Fruit fly (Drosophila melanogaster) ovary, adult (tissue): ENCODE measurements around the gene Cln7.

ENCODE experiments used
- CG17801 ChIP-seq: fragments of 200-800 bp; optimal IDR thresholded peaks from 2 replicates; lab custom pipeline; 2019; ENCODE audit warnings: missing biosample characterization, mild to moderate bottlenecking, missing genetic modification characterization, moderate library complexity; ENCODE audit not compliant: partially characterized antibody

The Cln7 gene

DNA sequence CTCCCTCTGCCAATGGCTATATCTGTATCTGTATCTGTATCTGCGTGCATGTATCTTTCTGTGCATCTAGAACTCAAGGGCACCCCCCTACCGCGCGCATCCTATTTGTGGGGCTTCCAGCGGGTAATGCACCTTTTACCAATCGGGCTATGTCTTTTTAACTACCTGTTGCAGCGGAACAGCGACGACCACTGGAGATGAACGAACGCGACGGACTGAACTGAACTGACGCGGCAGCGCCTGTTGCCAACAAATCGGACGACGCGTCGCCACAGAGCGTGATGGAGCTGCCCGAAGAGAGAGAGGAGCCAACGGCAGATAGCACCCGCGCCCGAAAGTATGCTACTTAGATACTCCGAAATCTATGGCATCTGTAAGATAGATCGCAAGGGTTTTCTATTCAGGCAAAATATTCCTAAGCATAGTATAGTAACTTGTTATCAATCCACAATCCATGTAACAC, at the start of gene Cln7:
TSS of gene Cln7 (minus strand) at position 219 of the 463 bp plus-strand sequence.
- TF ChIP-seq CG17801 (GFP tag; lab: Kevin White, UChicago): peak; percentile 90

DNA sequence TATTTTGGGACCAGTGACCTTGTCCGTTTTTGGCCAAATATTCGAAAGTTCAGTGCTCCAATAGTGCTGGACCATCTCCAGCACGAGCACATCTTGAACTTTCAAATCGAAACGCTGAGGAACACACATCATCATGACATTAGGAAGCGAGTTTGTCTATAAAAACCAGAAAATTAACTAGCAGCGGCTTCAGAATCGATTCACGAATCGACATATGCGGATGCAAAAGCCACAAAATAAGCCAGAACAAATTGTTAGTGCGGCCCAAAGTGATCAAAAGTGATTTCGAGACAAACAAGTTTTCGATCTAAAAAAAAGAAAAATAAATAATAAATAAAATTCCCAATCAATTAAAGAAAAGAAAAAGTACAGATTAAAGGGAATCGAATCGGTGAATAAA, 45.5 kb upstream of the Cln7 start, which contains the start of gene CG8563:
TSS of gene CG8563 (plus strand) at position 301 of the 400 bp plus-strand sequence.
- TF ChIP-seq CG17801 (GFP tag; lab: Kevin White, UChicago): no peak

DNA sequence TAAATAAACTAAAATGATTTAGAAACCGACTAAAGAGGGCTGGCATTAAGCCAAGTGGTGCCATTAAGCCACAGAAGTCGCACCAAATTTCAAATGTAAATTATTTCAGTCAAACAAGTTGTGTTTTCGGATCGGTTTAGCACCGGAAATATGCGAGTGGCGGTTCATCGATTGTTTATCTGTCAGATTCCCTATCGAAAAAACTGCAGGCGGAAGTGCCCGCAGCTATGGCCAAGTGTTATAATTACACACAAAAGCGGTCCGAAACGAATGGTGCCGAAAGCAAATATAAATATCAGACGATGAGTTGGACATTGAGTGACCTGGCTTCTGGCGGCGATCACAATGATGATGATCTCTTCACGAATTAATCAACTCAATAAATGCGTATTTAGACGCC, 45.0 kb upstream of the Cln7 start:
- TF ChIP-seq CG17801 (GFP tag; lab: Kevin White, UChicago): no peak

- no peak for TF ChIP-seq CG17801 (GFP tag; lab: Kevin White, UChicago)
Observed at dm6 chr3L:7387814-7388213, 42.8 kb upstream of the Cln7 start, which contains the start of gene CG8564. Gene CG8564, minus strand, starts transcription at chr3L:7387914.

- TF ChIP-seq CG17801 (GFP tag; lab: Kevin White, UChicago): peak; percentile 26
Observed at dm6 chr3L:7381359-7381976, 36.5 kb upstream of the Cln7 start, which contains the start of the genes SMSr and smid. Gene SMSr, minus strand, starts transcription at chr3L:7381474. Gene smid, plus strand, starts transcription at chr3L:7381614.

DNA sequence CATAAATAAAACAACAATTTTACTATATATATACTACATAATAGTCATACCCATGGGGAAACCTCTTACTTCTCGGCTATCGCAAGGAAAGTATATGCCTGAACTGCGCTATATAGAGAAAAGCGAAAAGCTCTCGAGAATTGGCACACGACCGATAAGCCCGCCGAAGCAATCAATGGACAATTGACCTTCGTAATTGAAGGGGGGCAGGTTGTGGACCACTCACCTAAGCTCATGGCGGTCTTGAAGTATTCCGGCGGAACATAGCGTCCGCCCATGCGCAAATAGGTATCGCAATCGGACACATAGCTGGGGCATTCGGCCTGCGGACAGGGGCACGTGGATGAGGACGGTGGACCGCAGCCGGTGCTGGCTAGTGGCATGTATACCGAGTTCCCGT, 35.4 kb upstream of the Cln7 start:
- TF ChIP-seq CG17801 (GFP tag; lab: Kevin White, UChicago): no peak

DNA sequence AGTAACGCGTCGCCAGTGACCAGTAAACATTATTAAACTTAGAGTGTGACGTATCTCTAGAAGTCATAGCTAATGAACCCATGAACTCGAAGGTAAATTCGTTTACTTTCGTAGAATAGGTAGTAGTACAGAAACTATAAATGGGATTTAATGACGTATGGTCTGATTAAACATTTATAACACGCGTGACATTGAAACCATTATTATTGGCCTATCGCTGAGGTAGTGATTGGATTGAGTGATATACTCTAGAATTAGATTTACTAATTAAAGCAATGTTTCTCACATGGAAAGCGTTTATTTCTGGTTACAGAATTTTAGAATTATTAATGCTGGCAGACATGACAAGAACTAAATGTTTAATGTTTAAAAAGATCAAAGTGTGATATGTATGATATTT, 31.8 kb upstream of the Cln7 start:
- no peak for TF ChIP-seq CG17801 (GFP tag; lab: Kevin White, UChicago)

dm6 chr3L:7376151-7376550, 31.2 kb upstream of the Cln7 start:
- TF ChIP-seq CG17801 (GFP tag; lab: Kevin White, UChicago): no peak

DNA sequence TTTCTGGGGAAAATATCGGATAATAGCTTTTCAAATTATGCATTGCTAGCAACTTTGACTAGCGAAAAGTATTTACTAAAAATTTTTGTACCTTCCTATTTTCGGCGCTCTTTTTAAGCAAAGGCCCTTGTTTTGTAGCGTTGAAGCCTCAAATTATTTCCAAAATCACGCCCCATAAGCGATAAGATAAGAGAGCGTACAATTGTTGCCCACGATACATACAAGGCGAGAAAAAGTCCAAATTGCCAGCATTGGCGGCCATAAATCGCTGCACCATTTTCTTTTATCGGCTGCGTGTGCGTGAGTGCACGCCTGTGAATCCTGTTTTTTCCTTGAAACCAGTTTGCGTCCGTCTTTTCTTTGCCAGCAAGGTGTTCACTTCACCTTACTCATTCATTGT, 26.3 kb upstream of the Cln7 start:
- no peak for TF ChIP-seq CG17801 (GFP tag; lab: Kevin White, UChicago)

- no peak for TF ChIP-seq CG17801 (GFP tag; lab: Kevin White, UChicago)
Observed at dm6 chr3L:7370231-7370882, 25.4 kb upstream of the Cln7 start.

- no peak for TF ChIP-seq CG17801 (GFP tag; lab: Kevin White, UChicago)
Observed at dm6 chr3L:7369543-7369942, 24.6 kb upstream of the Cln7 start, which contains the start of gene akirin. Gene akirin, plus strand, starts transcription at chr3L:7369843.

DNA sequence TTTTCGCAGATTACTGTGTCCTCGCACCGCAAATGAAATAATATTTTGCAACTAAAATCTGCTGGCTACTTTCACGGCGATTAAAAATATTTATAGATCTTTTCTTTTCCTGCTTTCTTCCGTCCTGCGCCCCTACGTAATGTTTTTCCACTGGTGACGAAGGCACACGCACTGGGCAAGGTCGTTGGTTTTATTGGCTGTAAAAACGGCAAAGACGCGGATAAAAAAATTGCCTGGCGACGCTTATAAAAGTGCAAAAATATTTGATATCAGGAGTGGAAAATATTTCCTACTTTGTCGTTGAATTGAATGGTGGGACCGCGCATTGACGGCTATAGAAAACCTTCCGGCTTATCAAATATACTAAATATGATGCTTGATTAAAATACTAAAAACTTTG, 24.0 kb upstream of the Cln7 start, which contains the start of gene Sh3beta:
TSS of gene Sh3beta (minus strand) at position 327 of the 400 bp plus-strand sequence.
- no peak for TF ChIP-seq CG17801 (GFP tag; lab: Kevin White, UChicago)

DNA sequence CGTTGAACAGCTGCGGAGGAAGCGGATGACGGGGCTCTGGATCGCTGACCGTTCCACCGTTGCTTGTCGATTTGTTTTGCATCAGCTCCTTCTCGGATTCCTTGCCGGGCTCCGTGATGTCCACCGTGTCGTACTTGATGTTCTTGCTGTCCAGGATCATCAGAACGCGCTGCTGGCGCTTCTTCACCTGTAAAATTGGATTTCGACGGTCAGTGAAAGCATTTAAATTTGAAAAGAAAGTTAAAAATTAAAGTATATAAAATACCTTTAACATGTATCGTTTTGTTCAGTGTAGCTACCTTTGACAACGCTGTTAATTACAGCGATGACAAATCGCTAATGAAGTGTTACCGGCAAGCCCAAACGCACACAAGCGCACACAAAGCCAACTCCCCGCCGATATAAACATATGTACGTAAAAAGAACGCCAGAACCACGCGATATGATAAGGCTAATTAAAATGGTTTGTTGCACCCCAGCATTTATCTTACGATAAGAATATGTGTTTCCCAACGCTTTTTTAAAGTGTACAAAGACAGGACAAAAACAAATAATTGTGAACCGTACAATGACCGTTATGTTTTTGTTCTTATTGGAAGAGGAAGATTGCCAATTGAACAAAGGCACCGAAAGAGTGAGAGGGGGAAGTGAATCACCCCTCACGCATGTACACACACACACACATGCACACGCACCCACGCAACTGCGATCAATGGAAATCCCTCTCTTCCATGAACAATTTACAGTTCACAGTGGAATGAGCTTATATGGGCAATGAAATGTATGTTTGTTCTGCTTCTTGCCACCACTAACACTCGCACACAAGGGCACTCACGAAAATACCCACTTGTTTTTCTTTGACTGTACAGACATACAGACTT, 23.1 kb upstream of the Cln7 start:
- TF ChIP-seq CG17801 (GFP tag; lab: Kevin White, UChicago): peak; percentile 19

dm6 chr3L:7364717-7365278, 19.8 kb upstream of the Cln7 start:
- no peak for TF ChIP-seq CG17801 (GFP tag; lab: Kevin White, UChicago)
